Fruit fly (Drosophila melanogaster): ENCODE data around the gene raptor.

dm6 chrX:6104724-6105123 lies 14.7 kb upstream of the raptor start:
- TF ChIP-seq usp (GFP tag; optimal IDR thresholded peaks at IDR 0.05), result no peak
- TF ChIP-seq CG8478 (optimal IDR thresholded peaks at IDR 0.05), result no peak
- no peak for TF ChIP-seq Dll (optimal IDR thresholded peaks at IDR 0.05)
- TF ChIP-seq psq (optimal IDR thresholded peaks at IDR 0.05), result no peak
